Worm (Caenorhabditis elegans) whole organism, mixed stage, embryonic: ENCODE results near the gene nlp-50.

Source experiments
- lsy-2 ChIP-seq: fragments of 150-350 bp; optimal IDR thresholded peaks from 2 replicates; lab custom pipeline; 2014; ENCODE audit warnings: missing biosample characterization, missing genetic modification characterization
- mab-5 ChIP-seq: fragments of 150-350 bp; optimal IDR thresholded peaks from 2 replicates; lab custom pipeline; 2014; ENCODE audit warnings: missing biosample characterization, missing genetic modification characterization
- pha-4 ChIP-seq: fragments of 150-350 bp; optimal IDR thresholded peaks from 2 replicates; lab custom pipeline; 2018; ENCODE audit warnings: missing biosample characterization, missing genetic modification reagents, missing genetic modification characterization
- unc-62 ChIP-seq: fragments of 150-350 bp; optimal IDR thresholded peaks from 2 replicates; lab custom pipeline; 2014; ENCODE audit warnings: missing biosample characterization, missing genetic modification reagents, missing genetic modification characterization
- ztf-11 ChIP-seq: fragments of 150-350 bp; optimal IDR thresholded peaks from 2 replicates; lab custom pipeline; 2014; ENCODE audit warnings: missing biosample characterization, missing genetic modification characterization

ce11 chrII:6764734-6765133 is at the start of gene nlp-50:
- no peak for TF ChIP-seq unc-62
- no peak for TF ChIP-seq mab-5 (tag; lab: Kevin White, UChicago)
- TF ChIP-seq lsy-2: no peak
- no peak for TF ChIP-seq ztf-11 (tag; lab: Kevin White, UChicago)
- TF ChIP-seq pha-4 (tag; lab: Kevin White, UChicago): no peak
